Fruit fly (Drosophila melanogaster): ENCODE data around the gene CG14273.

DNA sequence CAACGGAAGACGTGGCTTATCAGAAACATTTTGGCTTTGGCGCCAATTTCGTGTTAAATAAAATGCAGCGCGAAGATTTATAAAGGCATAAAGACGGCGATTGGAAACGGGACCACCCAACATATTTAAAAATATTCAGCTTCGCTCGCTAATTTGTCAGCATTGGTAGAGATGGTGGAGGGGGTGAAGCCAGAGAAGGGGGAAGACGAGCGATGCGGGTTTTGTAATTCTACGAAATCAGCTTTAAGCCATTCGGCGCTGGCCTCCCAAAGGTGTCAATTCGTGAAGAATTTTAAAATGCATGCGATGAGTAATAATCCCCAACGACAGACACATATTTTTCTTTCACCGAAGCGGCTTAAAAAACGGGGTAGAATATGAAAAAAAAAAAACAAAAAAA, 48.5 kb upstream of the CG14273 start:
- TF ChIP-seq CG6276 (GFP tag; optimal IDR thresholded peaks at IDR 0.05) = no peak
- no peak for TF ChIP-seq esn (GFP tag; optimal IDR thresholded peaks at IDR 0.05)
- TF ChIP-seq CG11902 (GFP tag; optimal IDR thresholded peaks at IDR 0.05) = no peak
- no peak for TF ChIP-seq Lpt (GFP tag; optimal IDR thresholded peaks at IDR 0.05)
- TF ChIP-seq Eip78C (GFP tag) = no peak
- no peak for TF ChIP-seq CG10669 (GFP tag; optimal IDR thresholded peaks at IDR 0.05)
- TF ChIP-seq CG6792 (GFP tag; optimal IDR thresholded peaks at IDR 0.05) = no peak
- TF ChIP-seq CG8119 (GFP tag; IDR thresholded peaks at IDR 0.05) = no peak
- TF ChIP-seq CG11762 (GFP tag; optimal IDR thresholded peaks at IDR 0.05; ENCODE audit: insufficient read depth) = no peak
- TF ChIP-seq Sox102F (GFP tag; optimal IDR thresholded peaks at IDR 0.05) = no peak

Measured in whole organism, prepupa.